Worm (Caenorhabditis elegans) whole organism, L4 larva: ENCODE results near the gene acs-3.
A peak's percentile ranks its signal among the peaks of the same experiment; 100 is the strongest.

ENCODE experiments used
- F10B5.3 ChIP-seq: sonication (generic microtip); optimal IDR thresholded peaks from 2 replicates; lab custom pipeline; 2016; ENCODE audit warnings: mild to moderate bottlenecking, missing genetic modification characterization, missing compliant biosample characterization
- R02D3.7 ChIP-seq: fragments of 150-350 bp; sonication (generic microtip); optimal IDR thresholded peaks from 3 replicates; lab custom pipeline; 2014; ENCODE audit warnings: missing biosample characterization, missing genetic modification characterization
- Y48G9A.11 ChIP-seq: fragments of 200-800 bp; sonication (Bioruptor generic); IDR thresholded peaks from 2 replicates; pipeline ENCODE4 v1.3.6; 2022; ENCODE audit warnings: missing genetic modification reagents, missing genetic modification characterization, missing compliant biosample characterization
- ZK546.5 ChIP-seq, 2 experiments: sonication (generic microtip); optimal IDR thresholded peaks; 2 replicates each; lab custom pipeline; 2017; ENCODE audit warnings: missing biosample characterization in 2 of 2, missing genetic modification characterization in 2 of 2
- attf-4 ChIP-seq: sonication (generic microtip); optimal IDR thresholded peaks from 3 replicates; lab custom pipeline; 2017; ENCODE audit warnings: missing biosample characterization, missing genetic modification characterization
- ceh-20 ChIP-seq: fragments of 200-800 bp; sonication (Bioruptor generic); IDR thresholded peaks from 2 replicates; pipeline ENCODE4 v1.3.6; 2022; ENCODE audit warnings: missing genetic modification reagents, missing genetic modification characterization, missing compliant biosample characterization
- ceh-44 ChIP-seq: fragments of 200-800 bp; sonication (Bioruptor generic); IDR thresholded peaks from 2 replicates; pipeline ENCODE4 v1.3.6; 2022; ENCODE audit warnings: missing genetic modification reagents, missing genetic modification characterization, missing compliant biosample characterization
- ceh-62 ChIP-seq: sonication (generic microtip); optimal IDR thresholded peaks from 2 replicates; lab custom pipeline; 2017; ENCODE audit warnings: missing biosample characterization, missing genetic modification characterization
- ceh-82 ChIP-seq: sonication (generic microtip); optimal IDR thresholded peaks from 2 replicates; lab custom pipeline; 2017; ENCODE audit warnings: missing biosample characterization, missing genetic modification characterization
- cey-2 ChIP-seq: sonication (generic microtip); optimal IDR thresholded peaks from 3 replicates; lab custom pipeline; 2017; ENCODE audit warnings: missing genetic modification characterization, mild to moderate bottlenecking, missing compliant biosample characterization, antibody characterized with exemption, borderline replicate concordance; ENCODE audit not compliant: insufficient read depth
- dmd-8 ChIP-seq: fragments of 200-800 bp; sonication (Bioruptor generic); IDR thresholded peaks from 2 replicates; pipeline ENCODE4 v1.3.6; 2022; ENCODE audit warnings: missing genetic modification characterization, missing compliant biosample characterization
- dpl-1 ChIP-seq: fragments of 150-350 bp; optimal IDR thresholded peaks from 2 replicates; lab custom pipeline; 2014; ENCODE audit warnings: missing biosample characterization, missing genetic modification reagents, missing genetic modification characterization
- egl-27 ChIP-seq: sonication (generic microtip); optimal IDR thresholded peaks from 3 replicates; lab custom pipeline; 2017; ENCODE audit warnings: missing biosample characterization, missing genetic modification reagents, missing genetic modification characterization
- egl-43 ChIP-seq: fragments of 200-800 bp; sonication (Bioruptor generic); IDR thresholded peaks from 2 replicates; pipeline ENCODE4 v1.3.6; 2022; ENCODE audit warnings: missing genetic modification reagents, missing genetic modification characterization, missing compliant biosample characterization
- fos-1 ChIP-seq: fragments of 150-350 bp; optimal IDR thresholded peaks from 2 replicates; lab custom pipeline; 2014; ENCODE audit warnings: missing biosample characterization, missing genetic modification characterization
- hlh-11 ChIP-seq: fragments of 200-800 bp; sonication (Bioruptor generic); optimal IDR thresholded peaks from 2 replicates; lab custom pipeline; 2018; ENCODE audit warnings: mild to moderate bottlenecking, missing genetic modification characterization, missing compliant biosample characterization
- jun-1 ChIP-seq: fragments of 150-350 bp; optimal IDR thresholded peaks from 2 replicates; lab custom pipeline; 2014; ENCODE audit warnings: missing biosample characterization, missing genetic modification reagents, missing genetic modification characterization
- lin-29 ChIP-seq: fragments of 200-800 bp; sonication (Bioruptor generic); IDR thresholded peaks from 2 replicates; pipeline ENCODE4 v1.3.6; 2022; ENCODE audit warnings: missing genetic modification reagents, missing genetic modification characterization, missing compliant biosample characterization
- lin-38 ChIP-seq: fragments of 200-800 bp; sonication (Bioruptor generic); IDR thresholded peaks from 2 replicates; pipeline ENCODE4 v1.3.6; 2022; ENCODE audit warnings: missing genetic modification reagents, missing genetic modification characterization, missing compliant biosample characterization
- lin-39 ChIP-seq: fragments of 150-350 bp; optimal IDR thresholded peaks from 2 replicates; lab custom pipeline; 2014; ENCODE audit warnings: missing biosample characterization, missing genetic modification reagents, missing genetic modification characterization
- lir-3 ChIP-seq: sonication (generic microtip); optimal IDR thresholded peaks from 2 replicates; lab custom pipeline; 2016; ENCODE audit warnings: mild to moderate bottlenecking, missing genetic modification characterization, missing compliant biosample characterization
- lsy-2 ChIP-seq, 2 experiments: fragments of 150-350 bp in 1 of 2; sonication (generic microtip) in 1 of 2; optimal IDR thresholded peaks; 2 replicates each; lab custom pipeline; 2014 to 2017; ENCODE audit warnings: missing biosample characterization in 2 of 2, missing genetic modification characterization in 2 of 2
- madf-5 ChIP-seq, 2 experiments: fragments of 200-800 bp; sonication (Bioruptor generic); IDR thresholded peaks; 2 replicates each; pipeline ENCODE4 v1.3.6; 2022; ENCODE audit warnings: missing compliant biosample characterization in 2 of 2, missing genetic modification characterization in 2 of 2
- madf-9 ChIP-seq: fragments of 200-800 bp; sonication (Bioruptor generic); conservative IDR thresholded peaks from 2 replicates; pipeline ENCODE4 v1.3.6; 2022; ENCODE audit warnings: missing genetic modification reagents, missing genetic modification characterization, missing compliant biosample characterization
- mes-2 ChIP-seq: sonication (generic microtip); optimal IDR thresholded peaks from 2 replicates; lab custom pipeline; 2016; ENCODE audit warnings: missing genotype, mild to moderate bottlenecking, missing genetic modification characterization, missing compliant biosample characterization; ENCODE audit not compliant: poor library complexity, severe bottlenecking
- mxl-3 ChIP-seq: fragments of 200-800 bp; sonication (Bioruptor generic); optimal IDR thresholded peaks from 2 replicates; lab custom pipeline; 2018; ENCODE audit warnings: mild to moderate bottlenecking, missing genetic modification characterization, missing compliant biosample characterization
- nhr-10 ChIP-seq: fragments of 150-350 bp; optimal IDR thresholded peaks from 2 replicates; lab custom pipeline; 2014; ENCODE audit warnings: missing biosample characterization, missing genetic modification characterization
- nhr-237 ChIP-seq: sonication (generic microtip); optimal IDR thresholded peaks from 2 replicates; lab custom pipeline; 2017; ENCODE audit warnings: missing biosample characterization, missing genetic modification characterization
- nhr-25 ChIP-seq: sonication (generic microtip); optimal IDR thresholded peaks from 2 replicates; lab custom pipeline; 2017; ENCODE audit warnings: missing genetic modification characterization, mild to moderate bottlenecking, missing compliant biosample characterization, antibody characterized with exemption, moderate library complexity, borderline replicate concordance; ENCODE audit not compliant: insufficient read depth
- nhr-28 ChIP-seq: fragments of 150-350 bp; optimal IDR thresholded peaks from 2 replicates; lab custom pipeline; 2014; ENCODE audit warnings: missing biosample characterization, missing genetic modification characterization
- nhr-42 ChIP-seq: fragments of 200-800 bp; sonication (Bioruptor generic); IDR thresholded peaks from 2 replicates; pipeline ENCODE4 v1.3.6; 2022; ENCODE audit warnings: missing genetic modification characterization, missing compliant biosample characterization
- nhr-48 ChIP-seq: sonication (generic microtip); optimal IDR thresholded peaks from 2 replicates; lab custom pipeline; 2016; ENCODE audit warnings: mild to moderate bottlenecking, missing genetic modification characterization, missing compliant biosample characterization
- nhr-76 ChIP-seq: fragments of 150-350 bp; optimal IDR thresholded peaks from 2 replicates; lab custom pipeline; 2014; ENCODE audit warnings: missing biosample characterization, missing genetic modification characterization
- nhr-77 ChIP-seq: fragments of 150-350 bp; optimal IDR thresholded peaks from 2 replicates; lab custom pipeline; 2014; ENCODE audit warnings: missing biosample characterization, missing genetic modification characterization
- pha-4 ChIP-seq, 2 experiments: fragments of 150-350 bp in 1 of 2; fragments of 200-800 bp in 1 of 2; sonication (Bioruptor generic) in 1 of 2; IDR thresholded peaks in 1 of 2; optimal IDR thresholded peaks in 1 of 2; 2 replicates each; pipeline versions ENCODE4 v1.3.6 to Lab custom; 2014 to 2022; ENCODE audit warnings: missing genetic modification characterization in 2 of 2, missing genetic modification reagents in 2 of 2, missing biosample characterization in 1 of 2, missing compliant biosample characterization in 1 of 2
- rbr-2 ChIP-seq: sonication (generic microtip); optimal IDR thresholded peaks from 2 replicates; lab custom pipeline; 2016; ENCODE audit warnings: missing genotype, missing genetic modification characterization, missing compliant biosample characterization
- saeg-2 ChIP-seq: fragments of 200-800 bp; sonication (Bioruptor generic); IDR thresholded peaks from 2 replicates; pipeline ENCODE4 v1.3.6; 2022; ENCODE audit warnings: missing genetic modification reagents, missing genetic modification characterization, missing compliant biosample characterization
- sdz-12 ChIP-seq: fragments of 200-800 bp; sonication (Bioruptor generic); optimal IDR thresholded peaks from 2 replicates; lab custom pipeline; 2018; ENCODE audit warnings: mild to moderate bottlenecking, missing genetic modification characterization, missing compliant biosample characterization
- set-16 ChIP-seq: fragments of 200-800 bp; sonication (Bioruptor generic); IDR thresholded peaks from 2 replicates; pipeline ENCODE4 v1.3.6; 2022; ENCODE audit warnings: missing genetic modification reagents, missing genetic modification characterization, missing compliant biosample characterization
- snpc-1.2 ChIP-seq: fragments of 200-800 bp; sonication (Bioruptor generic); IDR thresholded peaks from 2 replicates; pipeline ENCODE4 v1.3.6; 2022; ENCODE audit warnings: missing genetic modification reagents, missing genetic modification characterization, missing compliant biosample characterization
- snpc-4 ChIP-seq: fragments of 150-350 bp; optimal IDR thresholded peaks from 2 replicates; lab custom pipeline; 2014; ENCODE audit warnings: missing biosample characterization, missing genetic modification characterization
- tra-1 ChIP-seq: fragments of 200-800 bp; sonication (Bioruptor generic); IDR thresholded peaks from 2 replicates; pipeline ENCODE4 v1.3.6; 2022; ENCODE audit warnings: missing genetic modification reagents, missing genetic modification characterization, missing compliant biosample characterization
- unc-39 ChIP-seq: sonication (generic microtip); optimal IDR thresholded peaks from 2 replicates; lab custom pipeline; 2017; ENCODE audit warnings: missing biosample characterization, missing genetic modification characterization
- unc-62 ChIP-seq, 3 experiments: fragments of 150-350 bp in 1 of 3; sonication (generic microtip); optimal IDR thresholded peaks in 2 of 3; peaks in 1 of 3; 1 replicate in 1 of 3; 2 replicates in 2 of 3; lab custom pipeline; 2014 to 2017; ENCODE audit warnings: missing biosample characterization in 3 of 3, missing genetic modification characterization in 3 of 3, missing genetic modification reagents in 3 of 3, missing genotype in 1 of 3
- zfp-2 ChIP-seq: sonication (generic microtip); optimal IDR thresholded peaks from 2 replicates; lab custom pipeline; 2016; ENCODE audit warnings: mild to moderate bottlenecking, missing genetic modification characterization, missing compliant biosample characterization
- zfp-3 ChIP-seq: fragments of 200-800 bp; sonication (Bioruptor generic); conservative IDR thresholded peaks from 2 replicates; pipeline ENCODE4 v1.3.6; 2022; ENCODE audit warnings: missing genetic modification reagents, missing genetic modification characterization, missing compliant biosample characterization
- zip-11 ChIP-seq: fragments of 200-800 bp; sonication (Bioruptor generic); IDR thresholded peaks from 2 replicates; pipeline ENCODE4 v1.3.6; 2022; ENCODE audit warnings: missing genetic modification characterization, missing compliant biosample characterization

acs-3 gene

ce11 chrV:2004659-2005058, 35.3 kb downstream of the acs-3 start, which contains the start of gene cysl-4:
Gene cysl-4, plus strand, starts transcription at chrV:2004959.
- no peak for TF ChIP-seq fos-1
- no peak for TF ChIP-seq jun-1 (tag; lab: Kevin White, UChicago)
- peak in 1 of 2 experiments; percentile 16 for TF ChIP-seq unc-62 (GFP tag; optimal IDR thresholded peaks at IDR 0.05 in 1 of 2; lab: Kevin White, UChicago)
- no peak for TF ChIP-seq unc-62 (tag; optimal IDR thresholded peaks at IDR 0.05; lab: Kevin White, UChicago)
- TF ChIP-seq ceh-62 (tag; lab: Kevin White, UChicago): no peak
- TF ChIP-seq saeg-2 (GFP tag; lab: Robert Waterston, UW): no peak
- no peak for TF ChIP-seq lsy-2 (tag; optimal IDR thresholded peaks at IDR 0.05; lab: Kevin White, UChicago)
- no peak for TF ChIP-seq lin-29 (GFP tag; lab: Robert Waterston, UW)

DNA sequence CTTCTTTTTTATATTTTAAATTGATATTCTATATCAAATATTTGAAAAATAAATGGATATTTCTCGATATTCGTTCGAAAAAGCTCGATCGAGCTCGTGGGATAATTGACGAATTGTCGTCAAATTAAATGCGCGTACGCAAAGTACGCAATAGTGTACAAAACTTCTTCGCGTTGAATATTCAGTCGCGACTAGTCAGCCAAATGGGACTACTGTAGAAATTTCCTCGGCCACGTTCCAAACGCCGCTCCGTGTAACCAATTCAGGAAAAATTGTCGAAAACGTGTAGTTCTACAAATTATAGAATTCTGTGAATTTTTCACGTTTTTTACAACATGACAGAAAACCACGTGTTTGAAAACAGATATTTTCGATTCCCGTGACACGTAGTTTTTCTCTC, 39.1 kb downstream of the acs-3 start:
- TF ChIP-seq set-16 (GFP tag; lab: Robert Waterston, UW): no peak
- no peak for TF ChIP-seq F10B5.3 (tag; lab: Kevin White, UChicago)
- no peak for TF ChIP-seq ZK546.5 (tag; optimal IDR thresholded peaks at IDR 0.05; lab: Kevin White, UChicago)
- TF ChIP-seq madf-5 (GFP tag; IDR thresholded peaks at IDR 0.05; lab: Robert Waterston, UW): no peak
- no peak for TF ChIP-seq lin-29 (GFP tag; lab: Robert Waterston, UW)
- TF ChIP-seq nhr-10 (tag; lab: Kevin White, UChicago): no peak
- no peak for TF ChIP-seq nhr-76
- peak; percentile 49 for TF ChIP-seq hlh-11 (tag; lab: Kevin White, UChicago)
- TF ChIP-seq nhr-42 (GFP tag; lab: Robert Waterston, UW): peak; percentile 47; the same call in 1 of the 2 replicates
- TF ChIP-seq mes-2 (tag; lab: Kevin White, UChicago): peak; percentile 94
- no peak for TF ChIP-seq fos-1
- peak; percentile 3 for TF ChIP-seq mxl-3 (GFP tag; lab: Kevin White, UChicago)
- no peak for TF ChIP-seq saeg-2 (GFP tag; lab: Robert Waterston, UW)
- no peak for TF ChIP-seq egl-27 (tag; lab: Kevin White, UChicago)
- TF ChIP-seq rbr-2 (tag; lab: Kevin White, UChicago): peak; percentile 46
- TF ChIP-seq nhr-48 (tag; lab: Kevin White, UChicago): no peak
- 0 out of 2 replicates have a peak, but pooled peaks have one; percentile 65 for TF ChIP-seq ceh-20
- TF ChIP-seq egl-43: no peak
- TF ChIP-seq pha-4 (GFP tag; IDR thresholded peaks at IDR 0.05; lab: Robert Waterston, UW): no peak
- no peak for TF ChIP-seq pha-4 (tag; optimal IDR thresholded peaks at IDR 0.05; lab: Kevin White, UChicago)
- no peak for TF ChIP-seq zfp-3 (GFP tag; lab: Robert Waterston, UW)
- TF ChIP-seq zfp-2 (tag; lab: Kevin White, UChicago): no peak
- TF ChIP-seq nhr-237: no peak
- TF ChIP-seq Y48G9A.11 (GFP tag; lab: Robert Waterston, UW): peak; percentile 60; the same call in 1 of the 2 replicates
- 0 out of 2 replicates have a peak, but pooled peaks have one; percentile 33 for TF ChIP-seq madf-9 (GFP tag; lab: Robert Waterston, UW)
- TF ChIP-seq ceh-82 (tag; lab: Kevin White, UChicago): no peak
- TF ChIP-seq dmd-8 (GFP tag; lab: Robert Waterston, UW): no peak
- no peak for TF ChIP-seq lir-3 (tag; lab: Kevin White, UChicago)
- peak; percentile 47 to 96 for TF ChIP-seq lsy-2 (tag; optimal IDR thresholded peaks at IDR 0.05; lab: Kevin White, UChicago)
- no peak for TF ChIP-seq ceh-44 (GFP tag; lab: Robert Waterston, UW)
- TF ChIP-seq R02D3.7: no peak
- no peak for TF ChIP-seq cey-2 (tag; lab: Kevin White, UChicago)
- TF ChIP-seq sdz-12 (GFP tag; lab: Kevin White, UChicago): no peak
- TF ChIP-seq lin-39 (tag; lab: Kevin White, UChicago): no peak
- TF ChIP-seq dpl-1 (GFP tag; lab: Kevin White, UChicago): peak; percentile 40
- no peak for TF ChIP-seq snpc-4
- TF ChIP-seq nhr-77 (tag; lab: Kevin White, UChicago): peak; percentile 62
- peak; percentile 59; the same call in 1 of the 2 replicates for TF ChIP-seq snpc-1.2 (GFP tag; lab: Robert Waterston, UW)
- no peak for TF ChIP-seq jun-1 (tag; lab: Kevin White, UChicago)
- TF ChIP-seq tra-1: no peak
- no peak for TF ChIP-seq zip-11 (GFP tag; lab: Robert Waterston, UW)
- TF ChIP-seq attf-4 (tag; lab: Kevin White, UChicago): no peak
- TF ChIP-seq nhr-25 (tag; lab: Kevin White, UChicago): no peak
- peak; percentile 54 for TF ChIP-seq nhr-28 (tag; lab: Kevin White, UChicago)
- peak; percentile 88 for TF ChIP-seq lin-38
- no peak for TF ChIP-seq unc-39 (tag; lab: Kevin White, UChicago)
